Fruit fly (Drosophila melanogaster) whole organism, pupa: ENCODE results near the gene lama.
A peak's percentile ranks its signal among the peaks of the same experiment; 100 is the strongest.

Source experiments
- CG10348 ChIP-seq: fragments of 200-800 bp; sonication (Bioruptor generic); IDR thresholded peaks from 2 replicates; pipeline ENCODE4 v1.3.6; 2022; ENCODE audit warnings: missing biosample characterization, missing genetic modification characterization
- CG12605 ChIP-seq: fragments of 200-800 bp; sonication (Bioruptor generic); IDR thresholded peaks from 2 replicates; pipeline ENCODE4 v1.3.6; 2022; ENCODE audit warnings: missing biosample characterization, missing genetic modification characterization
- CG13204 ChIP-seq: fragments of 200-800 bp; sonication (Bioruptor generic); optimal IDR thresholded peaks from 2 replicates; lab custom pipeline; 2018; ENCODE audit warnings: missing biosample characterization, mild to moderate bottlenecking, missing genetic modification characterization, moderate library complexity
- CG14655 ChIP-seq: fragments of 200-800 bp; sonication (Bioruptor generic); optimal IDR thresholded peaks from 3 replicates; lab custom pipeline; 2017; ENCODE audit warnings: mild to moderate bottlenecking, missing biosample characterization, missing genetic modification reagents, missing genetic modification characterization
- CG15710 ChIP-seq: fragments of 200-800 bp; sonication (Bioruptor generic); optimal IDR thresholded peaks from 2 replicates; lab custom pipeline; 2018; ENCODE audit warnings: missing biosample characterization, mild to moderate bottlenecking, missing genetic modification characterization, moderate library complexity
- CG17806 ChIP-seq: fragments of 200-800 bp; sonication (Bioruptor generic); optimal IDR thresholded peaks from 2 replicates; lab custom pipeline; 2018; ENCODE audit warnings: missing biosample characterization, mild to moderate bottlenecking, missing genetic modification characterization, moderate library complexity
- CG32121 ChIP-seq: fragments of 200-800 bp; sonication (Bioruptor generic); IDR thresholded peaks from 2 replicates; pipeline ENCODE4 v1.3.6; 2022; ENCODE audit warnings: missing biosample characterization, missing genetic modification characterization
- CG34367 ChIP-seq: fragments of 200-800 bp; sonication (Bioruptor generic); optimal IDR thresholded peaks from 2 replicates; lab custom pipeline; 2018; ENCODE audit warnings: missing biosample characterization, mild to moderate bottlenecking, missing genetic modification characterization
- CG4496 ChIP-seq: fragments of 200-800 bp; sonication (Bioruptor generic); IDR thresholded peaks from 3 replicates; pipeline ENCODE4 v1.3.6; 2022; ENCODE audit warnings: missing biosample characterization, missing genetic modification characterization
- CG8159 ChIP-seq: fragments of 200-800 bp; sonication (Bioruptor generic); optimal IDR thresholded peaks from 3 replicates; lab custom pipeline; 2018; ENCODE audit warnings: missing biosample characterization, mild to moderate bottlenecking, missing genetic modification characterization, moderate library complexity
- CG8301 ChIP-seq: fragments of 200-800 bp; sonication (Bioruptor generic); optimal IDR thresholded peaks from 2 replicates; lab custom pipeline; 2018; ENCODE audit warnings: missing biosample characterization, mild to moderate bottlenecking, missing genetic modification characterization
- CG9948 ChIP-seq: fragments of 200-800 bp; sonication (Bioruptor generic); optimal IDR thresholded peaks from 2 replicates; lab custom pipeline; 2018; ENCODE audit warnings: missing biosample characterization, mild to moderate bottlenecking, missing genetic modification characterization, moderate library complexity
- D1 ChIP-seq: fragments of 200-800 bp; sonication (Bioruptor generic); optimal IDR thresholded peaks from 2 replicates; lab custom pipeline; 2018; ENCODE audit warnings: missing biosample characterization, mild to moderate bottlenecking, missing genetic modification characterization, moderate library complexity
- EcR ChIP-seq: fragments of 200-800 bp; sonication (Bioruptor generic); optimal IDR thresholded peaks from 3 replicates; lab custom pipeline; 2019; ENCODE audit warnings: missing biosample characterization, missing genetic modification characterization, mild to moderate bottlenecking, moderate library complexity, missing genetic modification reagents
- Ets98B ChIP-seq: fragments of 200-800 bp; sonication (Bioruptor generic); IDR thresholded peaks from 2 replicates; pipeline ENCODE4 v1.3.6; 2022; ENCODE audit warnings: missing biosample characterization, missing genetic modification characterization
- Pif1A ChIP-seq: fragments of 200-800 bp; sonication (Bioruptor generic); optimal IDR thresholded peaks from 3 replicates; lab custom pipeline; 2016; ENCODE audit warnings: missing biosample characterization, missing genetic modification characterization
- Pif1B ChIP-seq: fragments of 200-800 bp; sonication (Bioruptor generic); optimal IDR thresholded peaks from 3 replicates; lab custom pipeline; 2016; ENCODE audit warnings: missing biosample characterization, missing genetic modification characterization
- Snoo ChIP-seq: fragments of 200-800 bp; sonication (Bioruptor generic); optimal IDR thresholded peaks from 3 replicates; lab custom pipeline; 2017; ENCODE audit warnings: missing biosample characterization, mild to moderate bottlenecking, missing genetic modification characterization, inconsistent platforms
- fd96Ca ChIP-seq: fragments of 200-800 bp; sonication (Bioruptor generic); IDR thresholded peaks from 3 replicates; pipeline ENCODE4 v1.3.6; 2022; ENCODE audit warnings: missing biosample characterization, missing genetic modification characterization
- gl ChIP-seq: fragments of 200-800 bp; sonication (Bioruptor generic); optimal IDR thresholded peaks from 2 replicates; lab custom pipeline; 2018; ENCODE audit warnings: missing biosample characterization, mild to moderate bottlenecking, missing genetic modification characterization
- rn ChIP-seq: fragments of 200-800 bp; sonication (Bioruptor generic); IDR thresholded peaks from 2 replicates; pipeline ENCODE4 v1.3.6; 2022; ENCODE audit warnings: missing biosample characterization, missing genetic modification characterization

lama gene

dm6 chr3L:5349751-5350310, 5.9 kb downstream of the lama start:
- TF ChIP-seq fd96Ca (GFP tag; lab: Robert Waterston, UW) (no peak), EcR (GFP tag; lab: Kevin White, UChicago) (no peak), CG14655 (no peak), CG15710 (tag; lab: Kevin White, UChicago) (no peak), CG4496 (no peak; the same call in 2 of the 3 replicates), Snoo (tag; lab: Kevin White, UChicago) (no peak), Ets98B (GFP tag; lab: Robert Waterston, UW) (no peak), CG32121 (no peak), Pif1A (peak; percentile 11), CG10348 (GFP tag; lab: Robert Waterston, UW) (no peak), CG17806 (no peak), CG13204 (no peak), CG9948 (tag; lab: Kevin White, UChicago) (peak; percentile 42), Pif1B (no peak), CG8301 (peak; percentile 35), D1 (no peak), rn (no peak), CG12605 (GFP tag; lab: Robert Waterston, UW) (no peak), CG8159 (tag; lab: Kevin White, UChicago) (peak; percentile 38), CG34367 (tag; lab: Kevin White, UChicago) (no peak), gl (tag; lab: Kevin White, UChicago) (no peak)

dm6 chr3L:5348987-5349386, 6.7 kb downstream of the lama start:
- no peak for TF ChIP-seq gl (tag; lab: Kevin White, UChicago)
- TF ChIP-seq CG12605 (GFP tag; lab: Robert Waterston, UW): no peak
- TF ChIP-seq fd96Ca (GFP tag; lab: Robert Waterston, UW): no peak
- no peak for TF ChIP-seq CG34367 (tag; lab: Kevin White, UChicago)
- TF ChIP-seq, all 21 proteins: peak for 0

- TF ChIP-seq CG13204 (no peak), CG17806 (no peak), CG15710 (tag; lab: Kevin White, UChicago) (no peak), Snoo (tag; lab: Kevin White, UChicago) (no peak), CG8159 (tag; lab: Kevin White, UChicago) (no peak), CG12605 (GFP tag; lab: Robert Waterston, UW) (no peak), D1 (no peak), CG10348 (GFP tag; lab: Robert Waterston, UW) (no peak), Pif1B (no peak), Pif1A (no peak), CG9948 (tag; lab: Kevin White, UChicago) (no peak), CG8301 (no peak), CG14655 (no peak), Ets98B (GFP tag; lab: Robert Waterston, UW) (no peak), rn (no peak)
Measured at dm6 chr3L:5342909-5343710, 12.6 kb downstream of the lama start.

dm6 chr3L:5341770-5342318, 13.9 kb downstream of the lama start:
- TF ChIP-seq CG34367 (tag; lab: Kevin White, UChicago) (no peak), CG8159 (tag; lab: Kevin White, UChicago) (no peak), CG12605 (GFP tag; lab: Robert Waterston, UW) (no peak), fd96Ca (GFP tag; lab: Robert Waterston, UW) (no peak), Snoo (tag; lab: Kevin White, UChicago) (no peak), CG10348 (GFP tag; lab: Robert Waterston, UW) (no peak), CG32121 (no peak), EcR (GFP tag; lab: Kevin White, UChicago) (no peak), CG17806 (no peak), CG4496 (no peak), Pif1B (no peak), rn (no peak), Pif1A (no peak), CG14655 (no peak), CG13204 (no peak), CG15710 (tag; lab: Kevin White, UChicago) (no peak), CG8301 (no peak), CG9948 (tag; lab: Kevin White, UChicago) (no peak), Ets98B (GFP tag; lab: Robert Waterston, UW) (no peak), gl (tag; lab: Kevin White, UChicago) (no peak)

- TF ChIP-seq Pif1B (no peak), CG8301 (no peak), rn (no peak)
- TF ChIP-seq, all 21 proteins: peak for 0
Measured at dm6 chr3L:5329460-5329859, 26.3 kb downstream of the lama start.

- no peak for TF ChIP-seq CG34367 (tag; lab: Kevin White, UChicago)
- TF ChIP-seq CG14655: no peak
- TF ChIP-seq Pif1A: no peak
- TF ChIP-seq CG9948 (tag; lab: Kevin White, UChicago): no peak
- TF ChIP-seq CG8301: no peak
Measured at dm6 chr3L:5327821-5328220, 27.9 kb downstream of the lama start.
